Worm (Caenorhabditis elegans) whole organism, L2 larva: ENCODE measurements around the gene snu-23.

Experiments
- ZK546.5 ChIP-seq: sonication (generic microtip); optimal IDR thresholded peaks from 2 replicates; lab custom pipeline; 2017; ENCODE audit warnings: missing biosample characterization, missing genetic modification characterization
- ama-1 ChIP-seq: fragments of 150-350 bp; optimal IDR thresholded peaks from 2 replicates; lab custom pipeline; 2018; ENCODE audit warnings: inconsistent platforms
- ceh-16 ChIP-seq: fragments of 150-350 bp; optimal IDR thresholded peaks from 2 replicates; lab custom pipeline; 2014; ENCODE audit warnings: missing biosample characterization, missing genetic modification characterization
- elt-3 ChIP-seq: sonication (generic microtip); optimal IDR thresholded peaks from 2 replicates; lab custom pipeline; 2017; ENCODE audit warnings: missing biosample characterization, missing genetic modification characterization
- nhr-11 ChIP-seq: fragments of 150-350 bp; optimal IDR thresholded peaks from 2 replicates; lab custom pipeline; 2014; ENCODE audit warnings: missing biosample characterization, missing genetic modification characterization
- skn-1 ChIP-seq: sonication (generic microtip); optimal IDR thresholded peaks from 2 replicates; lab custom pipeline; 2017; ENCODE audit warnings: missing biosample characterization, missing genetic modification characterization
- snpc-4 ChIP-seq: fragments of 150-350 bp; optimal IDR thresholded peaks from 2 replicates; lab custom pipeline; 2014; ENCODE audit warnings: missing biosample characterization, missing genetic modification characterization
- unc-62 ChIP-seq: fragments of 150-350 bp; optimal IDR thresholded peaks from 2 replicates; lab custom pipeline; 2014; ENCODE audit warnings: missing biosample characterization, missing genetic modification reagents, missing genetic modification characterization

- TF ChIP-seq ceh-16 = no peak
- TF ChIP-seq nhr-11 (tag; lab: Kevin White, UChicago) = no peak
- no peak for TF ChIP-seq elt-3
- no peak for TF ChIP-seq snpc-4
- TF ChIP-seq ZK546.5 (tag; lab: Kevin White, UChicago) = no peak
- no peak for TF ChIP-seq unc-62 (GFP tag; lab: Kevin White, UChicago)
- no peak for TF ChIP-seq skn-1 (tag; lab: Kevin White, UChicago)
- TF ChIP-seq ama-1 = no peak
Observed at ce11 chrIII:7722999-7723398, 46.9 kb downstream of the snu-23 start.
